Fruit fly (Drosophila melanogaster) whole organism, embryonic: ENCODE data around the gene CG2691.

Experiments
- Awh ChIP-seq: fragments of 200-800 bp; sonication (Bioruptor generic); IDR thresholded peaks from 2 replicates; pipeline ENCODE4, ENCODE4 v1.3.6; 2022; ENCODE audit warnings: missing biosample characterization, missing genetic modification characterization
- Bteb2 ChIP-seq: fragments of 200-800 bp; sonication (Bioruptor generic); optimal IDR thresholded peaks from 2 replicates; lab custom pipeline; 2016; ENCODE audit warnings: missing biosample characterization, missing genetic modification characterization
- CG1024 ChIP-seq: fragments of 200-800 bp; sonication (Bioruptor generic); IDR thresholded peaks from 2 replicates; pipeline ENCODE4 v1.3.6; 2022; ENCODE audit warnings: missing biosample characterization, missing genetic modification characterization
- CG10267 ChIP-seq: fragments of 200-800 bp; sonication (Bioruptor generic); optimal IDR thresholded peaks from 2 replicates; lab custom pipeline; 2018; ENCODE audit warnings: missing biosample characterization, mild to moderate bottlenecking, missing genetic modification characterization, moderate library complexity
- CG11456 ChIP-seq: fragments of 200-800 bp; sonication (Bioruptor generic); IDR thresholded peaks from 3 replicates; pipeline ENCODE4 v1.3.6; 2022; ENCODE audit warnings: missing biosample characterization, missing genetic modification characterization
- CG11723 ChIP-seq: fragments of 200-800 bp; sonication (Bioruptor generic); optimal IDR thresholded peaks from 2 replicates; lab custom pipeline; 2017; ENCODE audit warnings: missing biosample characterization, mild to moderate bottlenecking, missing genetic modification characterization
- CG12769 ChIP-seq: fragments of 200-800 bp; sonication (Bioruptor generic); optimal IDR thresholded peaks from 2 replicates; lab custom pipeline; 2019; ENCODE audit warnings: missing biosample characterization, mild to moderate bottlenecking, missing genetic modification characterization, moderate library complexity
- CG13287 ChIP-seq: fragments of 200-800 bp; sonication (Bioruptor generic); IDR thresholded peaks from 2 replicates; pipeline ENCODE4 v1.3.6; 2022; ENCODE audit warnings: missing biosample characterization, missing genetic modification characterization; ENCODE audit not compliant: partially characterized antibody
- CG13296 ChIP-seq: fragments of 200-800 bp; sonication (Bioruptor generic); optimal IDR thresholded peaks from 3 replicates; lab custom pipeline; 2018; ENCODE audit warnings: missing biosample characterization, mild to moderate bottlenecking, missing genetic modification characterization
- CG13424 ChIP-seq: fragments of 200-800 bp; sonication (Bioruptor generic); optimal IDR thresholded peaks from 2 replicates; lab custom pipeline; 2019; ENCODE audit warnings: missing biosample characterization, mild to moderate bottlenecking, missing genetic modification characterization, moderate library complexity
- CG16863 ChIP-seq: fragments of 200-800 bp; sonication (Bioruptor generic); optimal IDR thresholded peaks from 3 replicates; lab custom pipeline; 2016; ENCODE audit warnings: missing biosample characterization, missing genetic modification characterization
- CG18476 ChIP-seq: fragments of 200-800 bp; sonication (Bioruptor generic); optimal IDR thresholded peaks from 2 replicates; lab custom pipeline; 2016; ENCODE audit warnings: missing biosample characterization, mild to moderate bottlenecking, missing genetic modification characterization
- CG2129 ChIP-seq: fragments of 200-800 bp; sonication (Bioruptor generic); IDR thresholded peaks from 2 replicates; pipeline ENCODE4 v1.3.6; 2022; ENCODE audit warnings: missing biosample characterization, missing genetic modification characterization; ENCODE audit not compliant: partially characterized antibody
- CG30431 ChIP-seq: fragments of 200-800 bp; sonication (Bioruptor generic); optimal IDR thresholded peaks from 2 replicates; lab custom pipeline; 2017; ENCODE audit warnings: missing biosample characterization, missing genetic modification characterization
- CG34224 ChIP-seq: fragments of 200-800 bp; sonication (Bioruptor generic); IDR thresholded peaks from 3 replicates; pipeline ENCODE4 v1.3.6; 2022; ENCODE audit warnings: missing biosample characterization, missing genetic modification characterization; ENCODE audit not compliant: partially characterized antibody
- CG6791 ChIP-seq: fragments of 200-800 bp; sonication (Bioruptor generic); IDR thresholded peaks from 3 replicates; pipeline ENCODE4 v1.3.6; 2022; ENCODE audit warnings: missing biosample characterization, missing genetic modification characterization; ENCODE audit not compliant: partially characterized antibody
- CG7372 ChIP-seq: fragments of 200-800 bp; sonication (Bioruptor generic); IDR thresholded peaks from 2 replicates; pipeline ENCODE4 v1.3.6; 2022; ENCODE audit warnings: missing biosample characterization, missing genetic modification characterization
- CG7963 ChIP-seq: fragments of 200-800 bp; sonication (Bioruptor generic); IDR thresholded peaks from 3 replicates; pipeline ENCODE4 v1.3.6; 2022; ENCODE audit warnings: missing biosample characterization, missing genetic modification characterization; ENCODE audit not compliant: partially characterized antibody
- CG8359 ChIP-seq: fragments of 200-800 bp; sonication (Bioruptor generic); optimal IDR thresholded peaks from 2 replicates; lab custom pipeline; 2017; ENCODE audit warnings: missing biosample characterization, mild to moderate bottlenecking, missing genetic modification characterization, borderline replicate concordance
- CG8924 ChIP-seq: fragments of 200-800 bp; optimal IDR thresholded peaks from 3 replicates; lab custom pipeline; 2019; ENCODE audit warnings: missing biosample characterization, mild to moderate bottlenecking, missing genetic modification characterization, moderate library complexity
- CG8944 ChIP-seq: fragments of 200-800 bp; sonication (Bioruptor generic); optimal IDR thresholded peaks from 3 replicates; lab custom pipeline; 2016; ENCODE audit warnings: missing biosample characterization, missing genetic modification characterization
- CG9609 ChIP-seq: fragments of 200-800 bp; sonication (Bioruptor generic); optimal IDR thresholded peaks from 3 replicates; lab custom pipeline; 2016; ENCODE audit warnings: missing biosample characterization, missing genetic modification characterization
- Camta ChIP-seq: fragments of 200-800 bp; sonication (Bioruptor generic); optimal IDR thresholded peaks from 2 replicates; lab custom pipeline; 2016; ENCODE audit warnings: missing biosample characterization, missing genetic modification characterization
- CoRest ChIP-seq: fragments of 200-800 bp; sonication (Bioruptor generic); optimal IDR thresholded peaks from 3 replicates; lab custom pipeline; 2018; ENCODE audit warnings: missing biosample characterization, mild to moderate bottlenecking, missing genetic modification characterization, moderate library complexity
- Fer3 ChIP-seq: fragments of 200-800 bp; sonication (Bioruptor generic); optimal IDR thresholded peaks from 2 replicates; lab custom pipeline; 2018; ENCODE audit warnings: missing biosample characterization, mild to moderate bottlenecking, missing genetic modification characterization, moderate library complexity
- H15 ChIP-seq: fragments of 200-800 bp; sonication (Bioruptor generic); IDR thresholded peaks from 3 replicates; pipeline ENCODE4 v1.3.6; 2022; ENCODE audit warnings: missing biosample characterization, missing genetic modification characterization
- H2.0 ChIP-seq: fragments of 200-800 bp; sonication (Bioruptor generic); IDR thresholded peaks from 2 replicates; pipeline ENCODE4 v1.3.6; 2022; ENCODE audit warnings: missing biosample characterization, missing genetic modification characterization
- HHEX ChIP-seq: fragments of 200-800 bp; sonication (Bioruptor generic); optimal IDR thresholded peaks from 3 replicates; lab custom pipeline; 2017; ENCODE audit warnings: missing biosample characterization, mild to moderate bottlenecking, missing genetic modification characterization, missing genetic modification reagents
- Hmr ChIP-seq: fragments of 200-800 bp; sonication (Bioruptor generic); optimal IDR thresholded peaks from 3 replicates; lab custom pipeline; 2017; ENCODE audit warnings: mild to moderate bottlenecking, missing biosample characterization, missing genetic modification reagents, missing genetic modification characterization
- Lpt ChIP-seq: fragments of >200 bp; optimal IDR thresholded peaks from 2 replicates; lab custom pipeline; 2018; ENCODE audit warnings: missing biosample characterization, missing genetic modification characterization
- NC2β ChIP-seq: fragments of 200-800 bp; sonication (Bioruptor generic); optimal IDR thresholded peaks from 2 replicates; lab custom pipeline; 2016; ENCODE audit warnings: missing biosample characterization, missing genetic modification characterization
- NfI ChIP-seq: fragments of 200-800 bp; sonication (Bioruptor generic); optimal IDR thresholded peaks from 3 replicates; lab custom pipeline; 2018; ENCODE audit warnings: missing biosample characterization, mild to moderate bottlenecking, missing genetic modification characterization, moderate library complexity
- Ptx1 ChIP-seq: fragments of 200-800 bp; sonication (Bioruptor generic); IDR thresholded peaks from 2 replicates; pipeline ENCODE4 v1.3.6; 2022; ENCODE audit warnings: missing biosample characterization, missing genetic modification characterization
- Sin3A ChIP-seq: fragments of >200 bp; optimal IDR thresholded peaks from 2 replicates; lab custom pipeline; 2018
- Sry-δ ChIP-seq: fragments of 200-800 bp; sonication (Bioruptor generic); optimal IDR thresholded peaks from 2 replicates; lab custom pipeline; 2016; ENCODE audit warnings: missing biosample characterization, missing genetic modification characterization
- aop ChIP-seq: fragments of 200-800 bp; sonication (Bioruptor generic); IDR thresholded peaks from 2 replicates; pipeline ENCODE4 v1.3.6; 2022; ENCODE audit warnings: missing biosample characterization, missing genetic modification characterization
- ato ChIP-seq: fragments of 200-800 bp; sonication (Bioruptor generic); IDR thresholded peaks from 2 replicates; pipeline ENCODE4 v1.3.6; 2022; ENCODE audit warnings: missing biosample characterization, missing genetic modification characterization; ENCODE audit not compliant: partially characterized antibody
- emc ChIP-seq: fragments of 200-800 bp; sonication (Bioruptor generic); optimal IDR thresholded peaks from 2 replicates; lab custom pipeline; 2016; ENCODE audit warnings: missing biosample characterization, missing genetic modification characterization
- gcm ChIP-seq: fragments of 200-800 bp; sonication (Bioruptor generic); optimal IDR thresholded peaks from 2 replicates; lab custom pipeline; 2019; ENCODE audit warnings: missing biosample characterization, mild to moderate bottlenecking, missing genetic modification characterization, moderate library complexity
- jumu ChIP-seq: fragments of 200-800 bp; sonication (Bioruptor generic); optimal IDR thresholded peaks from 3 replicates; lab custom pipeline; 2016; ENCODE audit warnings: missing biosample characterization, missing genetic modification characterization
- ken ChIP-seq: fragments of 200-800 bp; sonication (Bioruptor generic); IDR thresholded peaks from 3 replicates; pipeline ENCODE4 v1.3.6; 2022; ENCODE audit warnings: missing biosample characterization, missing genetic modification characterization
- klu ChIP-seq: fragments of 200-800 bp; sonication (Bioruptor generic); IDR thresholded peaks from 2 replicates; pipeline ENCODE4 v1.3.6; 2022; ENCODE audit warnings: missing biosample characterization, missing genetic modification characterization
- nau ChIP-seq: fragments of 200-800 bp; sonication (Bioruptor generic); optimal IDR thresholded peaks from 3 replicates; lab custom pipeline; 2017; ENCODE audit warnings: missing biosample characterization, mild to moderate bottlenecking, missing genetic modification characterization, missing genetic modification reagents
- nmo ChIP-seq: fragments of 200-800 bp; sonication (Bioruptor generic); optimal IDR thresholded peaks from 2 replicates; lab custom pipeline; 2018; ENCODE audit warnings: missing biosample characterization, mild to moderate bottlenecking, missing genetic modification characterization, moderate library complexity
- sqz ChIP-seq: fragments of 200-800 bp; sonication (Bioruptor generic); optimal IDR thresholded peaks from 3 replicates; lab custom pipeline; 2018; ENCODE audit warnings: missing biosample characterization, mild to moderate bottlenecking, missing genetic modification characterization
- tll ChIP-seq, 2 experiments: fragments of 200-800 bp in 1 of 2; fragments of >200 bp in 1 of 2; sonication (Bioruptor generic) in 1 of 2; optimal IDR thresholded peaks; 2 replicates each; lab custom pipeline; 2017 to 2019; ENCODE audit warnings: missing biosample characterization in 2 of 2, missing genetic modification characterization in 2 of 2, mild to moderate bottlenecking in 1 of 2, moderate library complexity in 1 of 2
- trem ChIP-seq: fragments of 200-800 bp; optimal IDR thresholded peaks from 3 replicates; lab custom pipeline; 2019; ENCODE audit warnings: missing biosample characterization, mild to moderate bottlenecking, missing genetic modification characterization, moderate library complexity
- unc-4 ChIP-seq: fragments of 200-800 bp; sonication (Bioruptor generic); IDR thresholded peaks from 2 replicates; pipeline ENCODE4 v1.3.6; 2022; ENCODE audit warnings: missing biosample characterization, missing genetic modification characterization; ENCODE audit not compliant: partially characterized antibody

Gene CG2691

dm6 chrX:13641115-13641890 is 17.1 kb upstream of the CG2691 start (continued):
- TF ChIP-seq Lpt (GFP tag; lab: Kevin White, UChicago) = no peak
- TF ChIP-seq CG34224 (GFP tag; lab: Robert Waterston, UW) = no peak
- peak; percentile 96 for TF ChIP-seq CoRest (tag; lab: Kevin White, UChicago)
- TF ChIP-seq CG1024 (GFP tag; lab: Robert Waterston, UW) = peak; percentile 87
- peak; percentile 92 for TF ChIP-seq NfI (GFP tag; lab: Kevin White, UChicago)
- peak; percentile 69 for TF ChIP-seq Sry-δ (GFP tag; lab: Kevin White, UChicago)
- peak; percentile 92 for TF ChIP-seq H2.0 (GFP tag; lab: Robert Waterston, UW)
- TF ChIP-seq CG13287 (GFP tag; lab: Robert Waterston, UW) = no peak
- TF ChIP-seq Sin3A (lab: Kevin White, UChicago) = no peak
- TF ChIP-seq sqz (GFP tag; lab: Kevin White, UChicago) = peak; percentile 89
- TF ChIP-seq unc-4 (GFP tag; lab: Robert Waterston, UW) = no peak
- peak; percentile 88 for TF ChIP-seq CG7372
- TF ChIP-seq nmo (GFP tag; lab: Kevin White, UChicago) = peak; percentile 92
- no peak for TF ChIP-seq CG6791 (GFP tag; lab: Robert Waterston, UW)
- peak; percentile 86 for TF ChIP-seq gcm
- peak; percentile 93 for TF ChIP-seq Fer3 (tag; lab: Kevin White, UChicago)
- TF ChIP-seq HHEX = peak; percentile 91
- peak; percentile 87 for TF ChIP-seq H15 (GFP tag; lab: Robert Waterston, UW)
- peak; percentile 91 for TF ChIP-seq ken (GFP tag; lab: Robert Waterston, UW)
- peak; percentile 70 for TF ChIP-seq CG8359 (GFP tag; lab: Kevin White, UChicago)
- TF ChIP-seq CG7963 = no peak
- TF ChIP-seq Bteb2 (GFP tag; lab: Kevin White, UChicago) = peak; percentile 94
- TF ChIP-seq CG13296 (GFP tag; lab: Kevin White, UChicago) = peak; percentile 92
- TF ChIP-seq aop (GFP tag; lab: Robert Waterston, UW) = peak; percentile 64; the same call in 1 of the 2 replicates
- peak; percentile 94 for TF ChIP-seq emc
- peak; percentile 95 for TF ChIP-seq CG16863 (GFP tag; lab: Kevin White, UChicago)
- TF ChIP-seq Awh (GFP tag; lab: Robert Waterston, UW) = peak; percentile 91
- peak; percentile 93 for TF ChIP-seq CG12769 (tag; lab: Kevin White, UChicago)
- peak; percentile 94 for TF ChIP-seq Camta (GFP tag; lab: Kevin White, UChicago)
- TF ChIP-seq jumu (GFP tag; lab: Kevin White, UChicago) = peak; percentile 95
- peak; percentile 96 for TF ChIP-seq CG9609 (GFP tag; lab: Kevin White, UChicago)
- TF ChIP-seq CG18476 (GFP tag; lab: Kevin White, UChicago) = peak; percentile 90
- peak; percentile 87 for TF ChIP-seq klu (GFP tag; lab: Robert Waterston, UW)
- no peak for TF ChIP-seq tll (GFP tag; optimal IDR thresholded peaks at IDR 0.05; lab: Kevin White, UChicago)
- peak; percentile 86 for TF ChIP-seq nau (GFP tag; lab: Kevin White, UChicago)
- peak; percentile 93 for TF ChIP-seq CG13424
- TF ChIP-seq CG10267 (tag; lab: Kevin White, UChicago) = peak; percentile 82
- TF ChIP-seq CG11456 (GFP tag; lab: Robert Waterston, UW) = peak; percentile 95
- peak; percentile 96 for TF ChIP-seq CG8944 (GFP tag; lab: Kevin White, UChicago)
- peak; percentile 86 for TF ChIP-seq CG11723 (GFP tag; lab: Kevin White, UChicago)
- TF ChIP-seq Hmr (GFP tag; lab: Kevin White, UChicago) = peak; percentile 95
- peak; percentile 93 for TF ChIP-seq CG8924
- TF ChIP-seq CG30431 (GFP tag; lab: Kevin White, UChicago) = peak; percentile 89
- TF ChIP-seq CG2129 (GFP tag; lab: Robert Waterston, UW) = no peak
- peak; percentile 95 for TF ChIP-seq Ptx1 (GFP tag; lab: Robert Waterston, UW)
- peak; percentile 92 for TF ChIP-seq NC2β (GFP tag; lab: Kevin White, UChicago)
- no peak for TF ChIP-seq ato (GFP tag; lab: Robert Waterston, UW)
- peak; percentile 69 for TF ChIP-seq trem (tag; lab: Kevin White, UChicago)
